Worm (Caenorhabditis elegans): ENCODE results near the gene nlp-24.

DNA sequence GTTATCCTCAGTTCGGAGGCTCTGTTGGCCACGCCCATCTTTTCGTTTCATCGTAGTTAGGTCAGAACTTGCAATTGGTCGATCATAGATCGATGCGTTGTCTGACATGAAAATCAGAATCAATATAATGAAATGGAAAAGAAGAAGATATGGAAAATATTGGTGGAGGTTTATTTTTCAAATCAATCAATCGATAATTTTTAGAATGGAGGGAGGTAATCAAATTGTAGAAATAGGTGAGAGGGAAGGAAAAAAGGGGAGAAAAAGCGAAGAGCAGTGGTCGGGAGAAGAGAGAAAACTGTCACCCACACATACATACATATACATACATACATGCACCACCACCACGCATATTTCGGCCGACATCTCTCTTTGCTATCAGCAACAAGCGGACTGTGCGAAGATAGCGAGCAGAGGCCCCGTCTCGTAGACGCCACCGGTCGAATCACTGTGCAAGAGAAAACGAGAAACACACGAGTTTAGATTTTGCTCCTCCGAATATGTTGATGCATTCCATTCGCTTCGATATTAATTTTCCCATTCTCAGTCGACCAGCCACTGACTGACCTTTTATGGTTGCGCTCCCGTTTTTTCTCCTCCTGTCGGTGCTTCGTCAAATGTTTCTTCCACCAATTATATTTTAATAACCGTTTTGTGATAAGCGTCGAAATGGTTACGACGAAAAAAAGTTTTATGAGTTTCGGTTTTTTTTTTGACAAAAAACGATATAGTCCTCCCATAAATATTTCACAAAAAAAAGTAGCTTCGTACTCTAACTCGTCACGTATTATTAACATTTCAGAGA, 13.2 kb downstream of the nlp-24 start, which contains the start of gene F35B12.10:
- peak; percentile 47 for TF ChIP-seq dve-1 (tag; optimal IDR thresholded peaks at IDR 0.05; ENCODE audit: insufficient read depth)
- no peak for TF ChIP-seq pha-4 (GFP tag; IDR thresholded peaks at IDR 0.05)
- no peak for TF ChIP-seq pha-4 (tag; optimal IDR thresholded peaks at IDR 0.05)
- no peak for TF ChIP-seq snpc-4 (tag; optimal IDR thresholded peaks at IDR 0.05)
